Fruit fly (Drosophila melanogaster): ENCODE results near the gene Tk.

DNA sequence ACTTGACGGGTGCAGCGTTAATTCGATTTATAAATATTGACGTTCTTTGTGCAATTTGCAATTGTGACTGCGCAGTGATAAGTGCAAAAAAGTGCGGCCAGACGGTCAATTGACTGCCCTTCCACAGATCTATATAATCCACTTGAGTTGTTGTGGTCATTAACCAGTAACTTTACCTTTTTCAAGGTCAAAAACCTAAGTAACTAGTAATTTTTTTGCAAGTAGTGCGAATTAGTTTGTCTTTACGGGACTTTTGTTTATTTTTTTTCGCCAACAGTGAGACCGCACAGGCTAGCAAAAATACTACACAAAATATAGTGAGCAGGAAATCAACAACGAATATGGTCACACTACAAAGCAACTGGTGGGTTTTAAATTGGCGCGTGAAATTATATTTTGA, 30.6 kb downstream of the Tk start, which contains the start of gene Tango9:
- TF ChIP-seq CG7372 (GFP tag; IDR thresholded peaks at IDR 0.05) = 0 out of 2 replicates have a peak, but pooled peaks have one; percentile 18
- TF ChIP-seq Tbp (GFP tag; optimal IDR thresholded peaks at IDR 0.05) = no peak
- TF ChIP-seq sna (GFP tag; IDR thresholded peaks at IDR 0.05; ENCODE audit: partially characterized antibody) = no peak
- TF ChIP-seq Atf6 (GFP tag; IDR thresholded peaks at IDR 0.05) = no peak
- no peak for TF ChIP-seq CG15696 (tag; optimal IDR thresholded peaks at IDR 0.05)
- no peak for TF ChIP-seq CG42726 (GFP tag; IDR thresholded peaks at IDR 0.05; ENCODE audit: partially characterized antibody)
- no peak for TF ChIP-seq CG4730 (GFP tag; IDR thresholded peaks at IDR 0.05)
- no peak for TF ChIP-seq grn (GFP tag; optimal IDR thresholded peaks at IDR 0.05)
- no peak for TF ChIP-seq tgo (GFP tag; IDR thresholded peaks at IDR 0.05)
